Worm (Caenorhabditis elegans) whole organism, L1 larva: ENCODE results near the gene T11F9.7.

Experiments
- alr-1 ChIP-seq: fragments of 200-800 bp; sonication (Bioruptor generic); optimal IDR thresholded peaks from 2 replicates; lab custom pipeline; 2018; ENCODE audit warnings: borderline replicate concordance, mild to moderate bottlenecking, missing genetic modification characterization, missing compliant biosample characterization
- blmp-1 ChIP-seq: fragments of 150-350 bp; optimal IDR thresholded peaks from 2 replicates; lab custom pipeline; 2014; ENCODE audit warnings: missing biosample characterization, missing genetic modification characterization
- efl-1 ChIP-seq, 4 experiments: fragments of 150-350 bp; optimal IDR thresholded peaks in 3 of 4; peaks in 1 of 4; 1 replicate in 1 of 4; 2 replicates in 3 of 4; lab custom pipeline; 2014; ENCODE audit warnings: missing biosample characterization in 2 of 4, missing genetic modification characterization in 2 of 4, missing genetic modification reagents in 2 of 4
- nhr-28 ChIP-seq: fragments of 150-350 bp; optimal IDR thresholded peaks from 2 replicates; lab custom pipeline; 2014; ENCODE audit warnings: missing biosample characterization, missing genetic modification characterization
- nhr-85 ChIP-seq: sonication (generic microtip); peaks from one replicate; lab custom pipeline; 2016; ENCODE audit warnings: missing genetic modification characterization, inconsistent platforms, missing compliant biosample characterization
- tlp-1 ChIP-seq: fragments of 150-350 bp; optimal IDR thresholded peaks from 2 replicates; lab custom pipeline; 2014; ENCODE audit warnings: missing biosample characterization, missing genetic modification characterization

T11F9.7 gene

DNA sequence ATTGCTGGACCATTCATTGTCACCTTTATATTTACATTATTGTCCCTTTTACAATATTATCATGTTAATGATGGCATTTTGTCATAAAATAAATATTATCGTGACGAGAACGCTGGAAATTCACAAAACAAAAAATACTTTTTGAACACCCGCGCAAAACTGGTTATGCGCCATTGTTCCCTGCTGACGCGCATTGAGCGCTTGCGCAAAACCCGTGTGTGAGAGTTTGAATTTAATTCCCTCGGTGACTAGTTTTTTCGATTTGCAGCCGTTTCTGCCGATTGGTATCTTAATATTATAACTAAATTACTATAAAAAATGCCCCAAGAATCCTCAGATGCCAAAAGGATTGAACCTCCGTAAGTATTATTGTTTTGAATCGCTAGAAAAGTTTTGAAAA, 45.7 kb downstream of the T11F9.7 start, which contains the start of gene pafo-1 (continued):
- TF ChIP-seq alr-1 (tag; lab: Kevin White, UChicago) = no peak
- no peak for TF ChIP-seq tlp-1
- TF ChIP-seq, all 84 proteins: peak for 65

- TF ChIP-seq efl-1 (optimal IDR thresholded peaks at IDR 0.05; lab: Kevin White, UChicago) (no peak), efl-1 (GFP tag; optimal IDR thresholded peaks at IDR 0.05 in 1 of 2; lab: Kevin White, UChicago) (peak in 1 of 2 experiments; percentile 38), nhr-85 (tag; lab: Kevin White, UChicago) (peak; percentile 25), nhr-28 (tag; lab: Kevin White, UChicago) (no peak), blmp-1 (tag; lab: Kevin White, UChicago) (peak; percentile 93)
- TF ChIP-seq, all 84 proteins: peak for 3
Observed at ce11 chrV:11525338-11525737, 49.6 kb downstream of the T11F9.7 start.
